Worm (Caenorhabditis elegans) whole organism, midembryonic: Measurements from ENCODE around the gene kin-36.

Experiments
- T22C8.4 ChIP-seq: fragments of 200-800 bp; sonication (Bioruptor generic); IDR thresholded peaks from 2 replicates; pipeline ENCODE4 v1.3.6; 2022; ENCODE audit warnings: missing genetic modification characterization, missing compliant biosample characterization
- cog-1 ChIP-seq: sonication (generic microtip); optimal IDR thresholded peaks from 2 replicates; lab custom pipeline; 2016; ENCODE audit warnings: missing genetic modification characterization, missing compliant biosample characterization
- flt-1 ChIP-seq: fragments of 200-800 bp; sonication (Bioruptor generic); IDR thresholded peaks from 2 replicates; pipeline ENCODE4 v1.3.6; 2022; ENCODE audit warnings: missing genetic modification characterization, missing compliant biosample characterization
- med-1 ChIP-seq: sonication (generic microtip); optimal IDR thresholded peaks from 2 replicates; lab custom pipeline; 2017; ENCODE audit warnings: missing genetic modification characterization, mild to moderate bottlenecking, missing compliant biosample characterization, antibody characterized with exemption, missing genetic modification reagents; ENCODE audit not compliant: insufficient read depth
- ztf-23 ChIP-seq: fragments of 200-800 bp; sonication (Bioruptor generic); IDR thresholded peaks from 2 replicates; pipeline ENCODE4 v1.3.6; 2022; ENCODE audit warnings: missing genetic modification reagents, missing genetic modification characterization, missing compliant biosample characterization
- ztf-29 ChIP-seq: fragments of 200-800 bp; sonication (Bioruptor generic); IDR thresholded peaks from 2 replicates; pipeline ENCODE4 v1.3.6; 2022; ENCODE audit warnings: missing genetic modification reagents, missing genetic modification characterization, missing compliant biosample characterization

- TF ChIP-seq med-1 (GFP tag; lab: Kevin White, UChicago) (no peak), cog-1 (no peak), ztf-23 (GFP tag; lab: Robert Waterston, UW) (no peak), flt-1 (GFP tag; lab: Robert Waterston, UW) (no peak), T22C8.4 (GFP tag; lab: Robert Waterston, UW) (no peak), ztf-29 (GFP tag; lab: Robert Waterston, UW) (no peak)
Observed at ce11 chrIV:4636001-4636400, 42.8 kb upstream of the kin-36 start, which contains the start of gene R105.5.
